Fruit fly (Drosophila melanogaster): ENCODE measurements around the gene CG17732.

- no peak for TF ChIP-seq psq (optimal IDR thresholded peaks at IDR 0.05)
- no peak for TF ChIP-seq EcR (GFP tag; optimal IDR thresholded peaks at IDR 0.05)
- TF ChIP-seq usp (GFP tag; optimal IDR thresholded peaks at IDR 0.05) = no peak
- no peak for TF ChIP-seq Dll (optimal IDR thresholded peaks at IDR 0.05)
These were observed 23.7 kb downstream of the CG17732 start, which contains the start of gene kug for dm6 chr3L:20005033-20005782.

Data from whole organism.